Fruit fly (Drosophila melanogaster) whole organism, embryonic: ENCODE results near the gene CG5882.

Experiments
- CG13123 ChIP-seq: fragments of 200-800 bp; sonication (Bioruptor generic); optimal IDR thresholded peaks from 2 replicates; lab custom pipeline; 2016; ENCODE audit warnings: missing biosample characterization, missing genetic modification characterization
- CG8089 ChIP-seq: fragments of 200-800 bp; sonication (Bioruptor generic); optimal IDR thresholded peaks from 3 replicates; lab custom pipeline; 2016; ENCODE audit warnings: missing biosample characterization, missing genetic modification characterization
- CHES-1-like ChIP-seq: fragments of 200-800 bp; sonication (Bioruptor generic); optimal IDR thresholded peaks from 2 replicates; lab custom pipeline; 2016; ENCODE audit warnings: missing biosample characterization, missing genetic modification characterization
- CoRest ChIP-seq: fragments of 200-800 bp; sonication (Bioruptor generic); optimal IDR thresholded peaks from 3 replicates; lab custom pipeline; 2018; ENCODE audit warnings: missing biosample characterization, mild to moderate bottlenecking, missing genetic modification characterization, moderate library complexity
- Eip74EF ChIP-seq, 2 experiments: fragments of 200-800 bp in 1 of 2; fragments of >200 bp in 1 of 2; sonication (Bioruptor generic) in 1 of 2; optimal IDR thresholded peaks; 2 replicates each; lab custom pipeline; 2017 to 2019; ENCODE audit warnings: missing biosample characterization in 2 of 2, missing genetic modification characterization in 2 of 2, mild to moderate bottlenecking in 1 of 2, moderate library complexity in 1 of 2
- Ets97D ChIP-seq: fragments of 200-800 bp; sonication (Bioruptor generic); optimal IDR thresholded peaks from 3 replicates; lab custom pipeline; 2016; ENCODE audit warnings: missing biosample characterization, missing genetic modification characterization
- br ChIP-seq: fragments of >200 bp; optimal IDR thresholded peaks from 2 replicates; lab custom pipeline; 2017
- dmrt99B ChIP-seq: fragments of 200-800 bp; sonication (Bioruptor generic); optimal IDR thresholded peaks from 2 replicates; lab custom pipeline; 2018; ENCODE audit warnings: missing biosample characterization, mild to moderate bottlenecking, missing genetic modification characterization, moderate library complexity
- hth ChIP-seq: fragments of >200 bp; optimal IDR thresholded peaks from 2 replicates; lab custom pipeline; 2017; ENCODE audit warnings: inconsistent platforms
- slou ChIP-seq: fragments of 200-800 bp; sonication (Bioruptor generic); optimal IDR thresholded peaks from 3 replicates; lab custom pipeline; 2016; ENCODE audit warnings: missing biosample characterization, missing genetic modification characterization
- trem ChIP-seq: fragments of 200-800 bp; optimal IDR thresholded peaks from 3 replicates; lab custom pipeline; 2019; ENCODE audit warnings: missing biosample characterization, mild to moderate bottlenecking, missing genetic modification characterization, moderate library complexity

- no peak for TF ChIP-seq slou (GFP tag; lab: Kevin White, UChicago)
- no peak for TF ChIP-seq CHES-1-like
- TF ChIP-seq CoRest (tag; lab: Kevin White, UChicago), result no peak
- no peak for TF ChIP-seq hth
- no peak for TF ChIP-seq CG8089 (GFP tag; lab: Kevin White, UChicago)
- TF ChIP-seq Ets97D, result no peak
- TF ChIP-seq CG13123, result no peak
- TF ChIP-seq br (lab: Kevin White, UChicago), result no peak
- TF ChIP-seq Eip74EF (GFP tag; optimal IDR thresholded peaks at IDR 0.05; lab: Kevin White, UChicago), result no peak
- TF ChIP-seq dmrt99B (tag; lab: Kevin White, UChicago), result no peak
- no peak for TF ChIP-seq trem (tag; lab: Kevin White, UChicago)
These were observed 41.8 kb upstream of the CG5882 start for dm6 chr3R:27076618-27077017.
